Worm (Caenorhabditis elegans) whole organism, L4/young adult: ENCODE data around the gene str-37.

Experiments used
- W03F9.2 ChIP-seq: fragments of 150-350 bp; optimal IDR thresholded peaks from 2 replicates; lab custom pipeline; 2014; ENCODE audit warnings: missing biosample characterization, missing genetic modification characterization
- dao-5 ChIP-seq: sonication (generic microtip); optimal IDR thresholded peaks from 2 replicates; lab custom pipeline; 2016; ENCODE audit warnings: missing genotype, missing genetic modification characterization, moderate library complexity, missing compliant biosample characterization
- him-1 ChIP-seq: sonication (generic microtip); optimal IDR thresholded peaks from 2 replicates; lab custom pipeline; 2016; ENCODE audit warnings: missing genotype, missing genetic modification reagents, missing genetic modification characterization, missing compliant biosample characterization

Gene str-37

ce11 chrV:13309806-13310205 lies 17.8 kb upstream of the str-37 start:
- TF ChIP-seq him-1 (tag; lab: Kevin White, UChicago): no peak
- no peak for TF ChIP-seq W03F9.2 (tag; lab: Kevin White, UChicago)
- no peak for TF ChIP-seq dao-5

ce11 chrV:13312210-13312676 lies 15.3 kb upstream of the str-37 start, which contains the start of gene nasp-2:
nasp-2 (minus strand) TSS chrV:13312260.
- peak; percentile 52 for TF ChIP-seq W03F9.2 (tag; lab: Kevin White, UChicago)
- TF ChIP-seq him-1 (tag; lab: Kevin White, UChicago): no peak

- TF ChIP-seq W03F9.2 (tag; lab: Kevin White, UChicago) (peak; percentile 78), him-1 (tag; lab: Kevin White, UChicago) (no peak)
These were observed 14.4 kb upstream of the str-37 start, which contains the start of gene C50B6.3 for ce11 chrV:13313045-13313623. C50B6.3 (plus strand) TSS chrV:13313573.

DNA sequence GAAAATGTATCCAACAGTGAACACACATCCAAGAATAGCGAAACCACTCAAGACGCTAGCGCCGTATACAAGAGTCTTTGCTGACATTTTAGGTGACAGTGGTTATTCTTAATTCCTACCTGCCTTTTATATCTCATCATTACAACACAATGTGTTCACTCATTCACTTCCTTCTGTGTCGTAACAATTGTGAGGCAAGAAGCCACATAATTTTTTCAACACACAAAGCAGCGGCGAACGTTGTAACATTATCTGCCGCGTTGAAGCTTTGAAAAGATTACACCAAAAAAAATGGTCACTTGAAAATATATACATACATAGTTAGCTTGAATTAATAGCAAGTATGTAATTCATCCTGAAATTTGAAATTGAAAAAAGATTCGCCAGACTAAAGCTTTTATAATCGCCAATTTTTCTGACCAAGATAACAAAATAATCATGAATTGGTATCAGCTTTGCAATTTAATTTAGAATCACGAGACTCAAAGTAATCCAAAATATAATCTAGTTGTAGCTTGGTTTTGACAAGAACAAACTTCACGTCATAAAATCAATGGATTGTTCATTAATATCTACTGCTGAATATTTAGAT lies 9.6 kb upstream of the str-37 start, which contains the start of the genes col-161 and srh-18:
col-161 (minus strand) TSS at position 101 of the 592 bp plus-strand sequence.
srh-18 (plus strand) TSS at position 542 of the 592 bp plus-strand sequence.
- no peak for TF ChIP-seq him-1 (tag; lab: Kevin White, UChicago)
- no peak for TF ChIP-seq dao-5
- TF ChIP-seq W03F9.2 (tag; lab: Kevin White, UChicago): no peak

- TF ChIP-seq him-1 (tag; lab: Kevin White, UChicago) (no peak), W03F9.2 (tag; lab: Kevin White, UChicago) (no peak), dao-5 (no peak)
These were observed 6.9 kb upstream of the str-37 start, which contains the start of gene srh-15 for ce11 chrV:13320676-13321075. srh-15 (plus strand) TSS chrV:13320976.

ce11 chrV:13324933-13325760 lies 2.4 kb upstream of the str-37 start, which contains the start of gene C50B6.7:
C50B6.7 (minus strand) TSS chrV:13324983.
- no peak for TF ChIP-seq him-1 (tag; lab: Kevin White, UChicago)
- TF ChIP-seq W03F9.2 (tag; lab: Kevin White, UChicago): no peak
- no peak for TF ChIP-seq dao-5

- TF ChIP-seq dao-5: no peak
- TF ChIP-seq him-1 (tag; lab: Kevin White, UChicago): no peak
- TF ChIP-seq W03F9.2 (tag; lab: Kevin White, UChicago): no peak
These were observed 3.4 kb downstream of the str-37 start, which contains the start of gene nhr-129 for ce11 chrV:13330919-13331318. nhr-129 (minus strand) TSS chrV:13331019.

DNA sequence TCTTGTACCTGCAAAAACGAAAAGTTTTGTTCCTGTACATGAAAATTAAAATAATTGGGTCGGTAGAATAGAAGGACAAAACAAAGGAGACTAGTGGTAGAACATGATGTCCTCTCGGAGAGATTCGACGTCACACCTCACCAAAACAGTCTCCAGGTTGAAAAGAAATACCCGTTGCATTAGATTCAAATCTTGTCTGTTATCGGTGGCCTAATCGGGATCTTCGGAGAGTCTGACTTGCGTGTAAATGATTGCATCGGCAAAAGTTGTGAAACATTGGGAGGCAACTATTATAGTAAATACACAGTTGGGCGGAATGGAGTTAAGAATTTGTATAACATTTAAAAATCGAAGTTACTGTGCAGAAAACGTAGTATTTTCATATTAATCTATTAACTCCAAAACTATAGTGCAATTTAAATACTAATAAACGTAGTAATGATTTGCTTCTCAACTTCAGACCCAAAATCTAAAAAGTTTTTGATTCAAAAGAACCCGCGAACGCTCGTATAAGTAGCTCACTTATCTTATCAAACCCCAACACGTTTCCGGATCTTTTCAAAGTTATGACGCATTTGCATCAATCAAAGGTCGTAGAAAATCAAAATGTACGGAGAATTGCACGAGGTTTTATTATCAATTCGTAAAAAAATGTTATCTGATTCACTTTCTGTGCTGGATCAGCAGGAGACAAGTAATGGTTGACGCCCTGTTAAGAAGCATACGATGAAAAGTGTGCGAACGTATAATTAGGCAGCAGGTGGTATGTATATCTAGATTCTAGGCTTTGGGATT lies 6.0 kb downstream of the str-37 start, which contains the start of gene nhr-168:
nhr-168 (minus strand) TSS at position 486 of the 795 bp plus-strand sequence.
- no peak for TF ChIP-seq dao-5
- TF ChIP-seq him-1 (tag; lab: Kevin White, UChicago): no peak
- TF ChIP-seq W03F9.2 (tag; lab: Kevin White, UChicago): no peak

ce11 chrV:13334447-13334846 lies 6.9 kb downstream of the str-37 start:
- TF ChIP-seq dao-5 (no peak), W03F9.2 (tag; lab: Kevin White, UChicago) (no peak), him-1 (tag; lab: Kevin White, UChicago) (no peak)

ce11 chrV:13335883-13336419 lies 8.4 kb downstream of the str-37 start, which contains the start of gene C50B6.9:
C50B6.9 (plus strand) TSS chrV:13336369.
- TF ChIP-seq W03F9.2 (tag; lab: Kevin White, UChicago) (no peak), dao-5 (no peak), him-1 (tag; lab: Kevin White, UChicago) (no peak)

DNA sequence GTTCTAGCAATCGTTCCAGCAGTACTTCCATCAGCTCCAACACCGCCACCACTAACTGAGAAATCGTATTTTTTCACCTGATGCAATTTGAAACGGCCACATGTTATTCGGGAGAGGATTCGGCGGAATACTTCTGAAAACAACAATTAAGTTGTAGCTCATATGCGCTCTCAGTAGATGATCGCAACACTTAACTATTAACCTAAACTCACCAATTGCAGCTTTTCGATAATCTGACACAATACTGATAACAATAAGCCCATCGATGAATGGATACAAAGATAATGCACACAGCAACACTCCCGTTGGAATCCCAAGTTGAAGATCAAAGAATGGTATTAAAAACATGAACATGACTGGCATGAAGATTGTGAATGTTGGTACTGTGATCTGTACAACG lies 10.5 kb downstream of the str-37 start:
- TF ChIP-seq dao-5: no peak
- no peak for TF ChIP-seq him-1 (tag; lab: Kevin White, UChicago)
- no peak for TF ChIP-seq W03F9.2 (tag; lab: Kevin White, UChicago)

- no peak for TF ChIP-seq W03F9.2 (tag; lab: Kevin White, UChicago)
- TF ChIP-seq dao-5: no peak
- TF ChIP-seq him-1 (tag; lab: Kevin White, UChicago): no peak
These were observed 12.2 kb downstream of the str-37 start, which contains the start of the genes str-4 and lgc-48 for ce11 chrV:13339633-13340290. str-4 (minus strand) TSS chrV:13339733. lgc-48 (plus strand) TSS chrV:13340240.
